Worm (Caenorhabditis elegans) whole organism, midembryonic: ENCODE results near the gene Y9C12A.1.

Experiments
- cog-1 ChIP-seq: sonication (generic microtip); optimal IDR thresholded peaks from 2 replicates; lab custom pipeline; 2016; ENCODE audit warnings: missing genetic modification characterization, missing compliant biosample characterization
- flt-1 ChIP-seq: fragments of 200-800 bp; sonication (Bioruptor generic); IDR thresholded peaks from 2 replicates; pipeline ENCODE4 v1.3.6; 2022; ENCODE audit warnings: missing genetic modification characterization, missing compliant biosample characterization
- med-1 ChIP-seq: sonication (generic microtip); optimal IDR thresholded peaks from 2 replicates; lab custom pipeline; 2017; ENCODE audit warnings: missing genetic modification characterization, mild to moderate bottlenecking, missing compliant biosample characterization, antibody characterized with exemption, missing genetic modification reagents; ENCODE audit not compliant: insufficient read depth
- ref-1 ChIP-seq: fragments of 200-800 bp; sonication (Bioruptor generic); conservative IDR thresholded peaks from 2 replicates; pipeline ENCODE4 v1.3.6; 2022; ENCODE audit warnings: missing genetic modification reagents, missing genetic modification characterization, missing compliant biosample characterization
- tab-1 ChIP-seq: fragments of 200-800 bp; sonication (Bioruptor generic); IDR thresholded peaks from 2 replicates; pipeline ENCODE4 v1.3.6; 2022; ENCODE audit warnings: missing genetic modification characterization, missing compliant biosample characterization
- ztf-23 ChIP-seq: fragments of 200-800 bp; sonication (Bioruptor generic); IDR thresholded peaks from 2 replicates; pipeline ENCODE4 v1.3.6; 2022; ENCODE audit warnings: missing genetic modification reagents, missing genetic modification characterization, missing compliant biosample characterization
- ztf-29 ChIP-seq: fragments of 200-800 bp; sonication (Bioruptor generic); IDR thresholded peaks from 2 replicates; pipeline ENCODE4 v1.3.6; 2022; ENCODE audit warnings: missing genetic modification reagents, missing genetic modification characterization, missing compliant biosample characterization

ce11 chrX:682691-683090, at the start of gene Y9C12A.1:
- TF ChIP-seq cog-1 (tag; lab: Kevin White, UChicago): no peak
- no peak for TF ChIP-seq ztf-23 (GFP tag; lab: Robert Waterston, UW)
- TF ChIP-seq tab-1: no peak
- TF ChIP-seq ztf-29 (GFP tag; lab: Robert Waterston, UW): no peak
- no peak for TF ChIP-seq med-1 (GFP tag; lab: Kevin White, UChicago)
- TF ChIP-seq ref-1 (GFP tag; lab: Robert Waterston, UW): no peak
- no peak for TF ChIP-seq flt-1 (GFP tag; lab: Robert Waterston, UW)
